Fruit fly (Drosophila melanogaster): ENCODE data around the gene CG33099.

Gene CG33099

DNA sequence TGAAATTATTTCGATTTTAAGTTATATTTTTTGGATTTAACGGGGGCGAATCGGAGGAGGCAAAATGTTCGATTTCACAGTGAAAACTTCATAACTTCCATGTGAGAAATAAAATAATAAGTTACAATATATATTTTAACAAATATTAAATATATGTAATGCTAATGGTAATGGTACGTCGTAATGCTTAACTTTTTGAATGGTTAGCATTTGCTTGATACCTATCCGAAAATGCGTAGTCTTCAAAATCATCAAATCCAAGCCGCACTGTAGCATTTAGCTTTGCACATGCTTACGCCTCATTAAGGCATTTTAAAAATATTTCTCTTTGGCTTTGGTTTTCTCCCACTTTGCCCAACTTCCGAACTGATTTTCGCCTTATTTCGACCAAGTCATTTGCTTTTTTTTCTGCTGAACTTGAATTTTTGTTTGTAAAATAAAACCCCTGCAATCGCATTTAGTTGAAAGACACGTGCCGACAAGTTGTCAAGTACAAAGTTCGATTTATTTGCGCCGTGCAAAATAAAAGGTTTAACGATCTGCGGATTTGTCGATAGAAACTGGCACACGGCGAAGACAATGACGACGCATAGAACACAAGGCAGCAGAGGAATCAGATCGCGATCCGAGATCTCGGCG is 12.5 kb upstream of the CG33099 start:
- no peak for TF ChIP-seq CG32264 (GFP tag; optimal IDR thresholded peaks at IDR 0.05)
- TF ChIP-seq psq (GFP tag; optimal IDR thresholded peaks at IDR 0.05) = no peak
- TF ChIP-seq Abd-B (GFP tag; optimal IDR thresholded peaks at IDR 0.05) = no peak
- no peak for TF ChIP-seq Hr83 (GFP tag; optimal IDR thresholded peaks at IDR 0.05; ENCODE audit: poor library complexity, severe bottlenecking)
- no peak for TF ChIP-seq ey (GFP tag; optimal IDR thresholded peaks at IDR 0.05)
- TF ChIP-seq sv (GFP tag; optimal IDR thresholded peaks at IDR 0.05) = no peak
- TF ChIP-seq Dif (GFP tag; optimal IDR thresholded peaks at IDR 0.05; ENCODE audit: partially characterized antibody) = no peak
- TF ChIP-seq Rel (GFP tag; optimal IDR thresholded peaks at IDR 0.05) = no peak
- TF ChIP-seq Rel (tag; optimal IDR thresholded peaks at IDR 0.05) = no peak
- no peak for TF ChIP-seq lola (GFP tag; optimal IDR thresholded peaks at IDR 0.05)
- TF ChIP-seq h (GFP tag; optimal IDR thresholded peaks at IDR 0.05) = no peak

DNA sequence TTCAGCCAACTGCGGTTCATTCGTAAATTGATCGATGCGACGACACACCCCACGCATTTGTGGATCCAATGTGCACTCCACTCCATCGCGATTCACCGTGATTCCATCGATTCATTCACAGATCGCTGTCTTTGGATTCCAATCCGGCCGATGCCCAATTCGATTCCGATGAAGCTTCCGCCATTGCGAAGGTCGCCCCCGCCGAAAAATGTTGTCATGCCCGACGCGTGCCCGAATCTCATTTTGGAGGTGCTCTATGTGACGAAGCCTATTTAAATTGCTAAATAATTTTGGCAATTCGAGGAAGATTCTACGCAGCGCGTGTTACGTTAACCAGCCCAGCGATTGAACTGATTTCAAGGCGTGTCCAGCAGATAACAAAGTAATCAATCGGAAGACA is 10.3 kb upstream of the CG33099 start:
- TF ChIP-seq Vsx2 (GFP tag; optimal IDR thresholded peaks at IDR 0.05; ENCODE audit: partially characterized antibody) (no peak), Dfd (GFP tag; optimal IDR thresholded peaks at IDR 0.05) (no peak), brk (GFP tag; optimal IDR thresholded peaks at IDR 0.05) (no peak), sage (GFP tag; optimal IDR thresholded peaks at IDR 0.05) (no peak), CG9705 (GFP tag; optimal IDR thresholded peaks at IDR 0.05) (no peak), OdsH (GFP tag; optimal IDR thresholded peaks at IDR 0.05) (no peak), Hr83 (GFP tag; optimal IDR thresholded peaks at IDR 0.05; ENCODE audit: poor library complexity, severe bottlenecking) (no peak), h (GFP tag; optimal IDR thresholded peaks at IDR 0.05) (no peak)

DNA sequence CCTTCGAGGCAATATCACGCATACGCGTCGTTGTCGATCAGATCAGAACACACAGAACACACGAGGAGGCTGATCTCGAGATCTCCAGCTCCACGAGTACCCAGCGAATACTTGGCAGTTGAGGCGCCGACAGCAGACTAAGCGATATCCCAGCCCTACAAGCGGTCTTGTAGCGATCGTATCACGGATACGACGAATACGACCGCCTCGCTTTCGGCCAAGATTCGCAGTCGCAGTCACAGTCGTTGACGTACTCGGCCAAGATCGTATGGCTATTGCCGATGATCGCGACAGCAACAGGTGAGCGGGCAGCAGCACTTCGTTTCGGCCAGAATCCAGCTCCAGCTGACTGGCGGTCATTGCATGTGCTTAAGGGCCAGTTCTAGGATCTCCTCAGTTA is 9.4 kb upstream of the CG33099 start, which contains the start of gene CG5326:
TSS of gene CG5326 (minus strand) at position 158 of the 400 bp plus-strand sequence.
- TF ChIP-seq foxo (GFP tag; optimal IDR thresholded peaks at IDR 0.05) (no peak), Vsx2 (GFP tag; optimal IDR thresholded peaks at IDR 0.05; ENCODE audit: partially characterized antibody) (peak; percentile 7), Hr83 (GFP tag; optimal IDR thresholded peaks at IDR 0.05; ENCODE audit: poor library complexity, severe bottlenecking) (peak; percentile 4), GATAd (GFP tag; optimal IDR thresholded peaks at IDR 0.05) (no peak)

DNA sequence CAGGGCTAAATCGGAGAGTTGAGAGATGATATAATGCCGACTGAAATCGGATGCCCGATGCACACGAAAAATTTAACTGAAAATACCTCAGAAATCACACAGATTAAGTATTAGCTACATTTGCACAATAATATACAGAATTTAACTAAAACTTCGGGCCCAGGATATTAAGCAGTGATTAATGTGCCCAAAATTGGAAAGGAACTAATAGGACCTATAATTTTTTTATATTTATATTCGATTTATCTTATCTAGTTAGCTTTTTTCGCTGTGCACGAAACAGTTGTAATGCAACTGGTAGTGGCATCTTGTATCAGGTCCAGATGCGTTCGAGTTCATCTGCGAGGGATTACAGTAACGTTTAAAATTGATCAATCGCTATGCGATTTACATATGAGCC is 8.5 kb upstream of the CG33099 start:
- peak; percentile 13 for TF ChIP-seq h (GFP tag; optimal IDR thresholded peaks at IDR 0.05)
- TF ChIP-seq HLH106 (tag; optimal IDR thresholded peaks at IDR 0.05) = no peak
- peak in 1 of 2 experiments; percentile 14 for TF ChIP-seq foxo (GFP tag; optimal IDR thresholded peaks at IDR 0.05)
- no peak for TF ChIP-seq Myc (optimal IDR thresholded peaks at IDR 0.05)

DNA sequence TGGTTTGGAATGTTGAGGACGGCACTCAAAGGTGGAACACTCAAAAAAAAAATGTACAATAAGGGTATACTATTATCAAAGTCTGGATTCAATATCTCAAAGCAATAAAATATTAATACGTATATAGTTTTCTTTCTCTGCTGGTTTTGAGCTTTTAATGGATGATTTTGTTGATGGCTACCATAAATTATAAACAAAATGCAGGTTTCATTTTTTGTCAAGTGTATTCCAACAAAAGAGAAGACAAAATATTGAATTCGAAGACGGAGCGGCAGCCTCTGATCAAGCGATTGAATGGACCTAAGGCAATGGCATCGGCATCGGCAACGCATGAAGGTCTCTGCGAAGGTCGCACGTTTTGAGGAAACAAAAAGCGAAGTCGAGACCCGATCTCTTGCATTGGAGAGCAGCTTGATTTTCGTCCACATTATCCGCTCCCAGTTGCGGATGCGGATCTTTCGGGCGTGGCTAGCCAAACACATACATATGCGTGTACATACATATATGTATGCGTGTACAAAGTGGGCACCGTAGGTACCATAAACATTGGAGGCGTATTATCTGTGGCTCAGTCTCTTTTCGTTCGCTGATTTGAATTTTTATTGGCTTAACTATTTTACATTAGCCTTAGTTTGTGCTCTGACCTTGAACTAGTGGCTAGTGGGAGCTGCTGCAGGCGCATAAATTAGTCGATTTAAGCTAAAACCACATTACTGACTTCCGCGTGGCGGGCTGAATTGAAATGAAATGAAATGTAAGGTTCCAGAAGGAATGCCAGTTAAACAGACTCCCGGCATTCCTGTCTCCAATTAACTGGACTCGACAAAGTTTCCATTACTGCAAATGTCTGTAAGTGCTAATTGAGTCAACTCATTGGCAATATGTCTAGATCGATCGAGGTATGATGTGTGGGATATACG is 6.4 kb upstream of the CG33099 start:
- TF ChIP-seq fru (GFP tag; optimal IDR thresholded peaks at IDR 0.05) = peak; percentile 66
- TF ChIP-seq Sp1 (GFP tag; optimal IDR thresholded peaks at IDR 0.05) = peak; percentile 9
- peak; percentile 41 for TF ChIP-seq Hnf4 (GFP tag; optimal IDR thresholded peaks at IDR 0.05)
- no peak for TF ChIP-seq CG9705 (GFP tag; optimal IDR thresholded peaks at IDR 0.05)
- peak; percentile 72 for TF ChIP-seq h (GFP tag; optimal IDR thresholded peaks at IDR 0.05)
- TF ChIP-seq woc (GFP tag; optimal IDR thresholded peaks at IDR 0.05) = peak; percentile 15
- no peak for TF ChIP-seq Myc (optimal IDR thresholded peaks at IDR 0.05)
- TF ChIP-seq CG32264 (GFP tag; optimal IDR thresholded peaks at IDR 0.05) = no peak
- peak; percentile 60 for TF ChIP-seq rgr (GFP tag; optimal IDR thresholded peaks at IDR 0.05)
- TF ChIP-seq pan (optimal IDR thresholded peaks at IDR 0.05) = no peak
- TF ChIP-seq psq (GFP tag; optimal IDR thresholded peaks at IDR 0.05) = peak; percentile 51
- no peak for TF ChIP-seq Mio (GFP tag; optimal IDR thresholded peaks at IDR 0.05)
- no peak for TF ChIP-seq Dif (GFP tag; optimal IDR thresholded peaks at IDR 0.05; ENCODE audit: partially characterized antibody)
- TF ChIP-seq dsf (GFP tag; optimal IDR thresholded peaks at IDR 0.05; ENCODE audit: borderline replicate concordance) = no peak
- no peak for TF ChIP-seq GATAd (GFP tag; optimal IDR thresholded peaks at IDR 0.05)
- TF ChIP-seq N (GFP tag; optimal IDR thresholded peaks at IDR 0.05) = no peak
- no peak for TF ChIP-seq dl (GFP tag; optimal IDR thresholded peaks at IDR 0.05; ENCODE audit: insufficient read depth in 1 of 2, partially characterized antibody in 2 of 2)
- TF ChIP-seq Hr78 (GFP tag; optimal IDR thresholded peaks at IDR 0.05) = no peak
- TF ChIP-seq Rel (GFP tag; optimal IDR thresholded peaks at IDR 0.05) = no peak
- no peak for TF ChIP-seq Rel (tag; optimal IDR thresholded peaks at IDR 0.05)
- TF ChIP-seq jim (GFP tag; optimal IDR thresholded peaks at IDR 0.05) = no peak
- TF ChIP-seq Hr83 (GFP tag; optimal IDR thresholded peaks at IDR 0.05; ENCODE audit: poor library complexity, severe bottlenecking) = no peak
- TF ChIP-seq Vsx2 (GFP tag; optimal IDR thresholded peaks at IDR 0.05; ENCODE audit: partially characterized antibody) = no peak
- TF ChIP-seq sage (GFP tag; optimal IDR thresholded peaks at IDR 0.05) = peak; percentile 5
- TF ChIP-seq Jra (GFP tag; optimal IDR thresholded peaks at IDR 0.05) = no peak
- peak; percentile 37 for TF ChIP-seq brk (GFP tag; optimal IDR thresholded peaks at IDR 0.05)
- TF ChIP-seq br (GFP tag; optimal IDR thresholded peaks at IDR 0.05) = peak; percentile 38
- TF ChIP-seq OdsH (GFP tag; optimal IDR thresholded peaks at IDR 0.05) = peak; percentile 53
- TF ChIP-seq ey (GFP tag; optimal IDR thresholded peaks at IDR 0.05) = peak; percentile 61
- TF ChIP-seq CrebA (GFP tag; optimal IDR thresholded peaks at IDR 0.05; ENCODE audit: borderline replicate concordance) = no peak
- TF ChIP-seq tai (GFP tag; optimal IDR thresholded peaks at IDR 0.05) = no peak
- no peak for TF ChIP-seq Dfd (GFP tag; optimal IDR thresholded peaks at IDR 0.05)

All from whole organism, wandering third instar larva.